Fruit fly (Drosophila melanogaster) ovary, adult (tissue): ENCODE data around the gene CG33722.

Experiments
- CG17801 ChIP-seq: fragments of 200-800 bp; optimal IDR thresholded peaks from 2 replicates; lab custom pipeline; 2019; ENCODE audit warnings: missing biosample characterization, mild to moderate bottlenecking, missing genetic modification characterization, moderate library complexity; ENCODE audit not compliant: partially characterized antibody

Gene CG33722

dm6 chr3R:8219891-8220290 is 24.0 kb upstream of the CG33722 start, which contains the start of gene CG18249:
TSS of gene CG18249 (plus strand) at chr3R:8220146.
- TF ChIP-seq CG17801, result no peak

DNA sequence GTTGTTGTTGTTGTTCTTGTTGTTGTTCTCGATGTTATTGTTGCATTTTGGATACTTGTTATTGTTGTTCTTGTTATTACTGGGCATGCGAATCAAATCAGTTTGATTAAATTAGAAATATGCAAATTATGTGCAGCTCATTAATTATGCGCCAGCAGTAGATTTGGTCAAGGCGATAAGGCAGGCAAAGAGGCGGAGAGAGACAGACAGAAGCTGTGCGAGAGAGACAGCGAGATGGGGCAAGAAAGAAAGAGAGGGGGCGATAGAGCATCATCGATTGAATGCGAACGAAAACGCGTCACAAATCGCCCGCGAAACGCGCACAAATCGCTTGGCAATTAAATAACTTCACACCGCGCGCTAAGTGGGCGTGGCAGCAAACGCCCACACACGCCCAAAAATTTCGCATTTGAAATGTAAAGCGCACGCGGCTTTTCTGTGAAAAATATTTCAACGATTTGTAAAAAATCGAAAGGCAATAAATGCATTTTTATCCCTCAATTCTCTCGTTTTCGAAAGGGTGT is 20.7 kb upstream of the CG33722 start:
- TF ChIP-seq CG17801, result no peak

DNA sequence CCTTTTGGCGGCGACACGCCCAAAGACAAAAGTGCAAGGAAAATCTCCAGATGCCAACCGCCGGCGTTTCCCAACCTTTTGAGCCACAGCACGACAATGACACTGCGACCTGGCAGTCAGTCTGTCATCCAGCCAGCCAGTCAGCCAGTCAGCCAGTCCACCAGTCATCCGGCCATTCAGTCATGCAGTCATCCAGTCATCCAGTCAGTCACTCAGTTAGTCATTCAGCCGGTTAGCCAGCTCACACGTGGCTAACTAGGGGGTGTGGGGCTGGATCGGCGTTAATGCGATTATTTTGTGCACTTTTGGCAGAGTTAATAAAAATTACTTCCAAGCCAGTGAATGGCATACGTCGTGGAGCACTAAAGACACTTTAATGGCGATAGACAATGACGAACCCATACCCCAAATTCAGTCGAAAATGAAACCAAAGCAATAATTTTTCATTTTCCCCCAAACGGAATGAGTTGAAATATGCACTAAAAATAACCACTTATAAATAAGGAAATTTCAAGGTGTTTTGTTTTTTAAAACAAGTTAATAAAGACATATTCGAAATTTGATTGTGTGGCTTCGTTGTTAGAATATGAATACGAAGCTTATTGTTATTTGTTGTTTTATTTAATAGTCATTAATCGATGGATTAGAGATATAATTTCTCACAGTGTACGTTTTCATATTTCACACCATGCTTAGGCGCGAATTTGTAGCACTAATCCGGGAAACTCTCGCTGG is 19.0 kb upstream of the CG33722 start:
- TF ChIP-seq CG17801, result no peak

dm6 chr3R:8225461-8225971 is 18.3 kb upstream of the CG33722 start:
- TF ChIP-seq CG17801, result no peak

DNA sequence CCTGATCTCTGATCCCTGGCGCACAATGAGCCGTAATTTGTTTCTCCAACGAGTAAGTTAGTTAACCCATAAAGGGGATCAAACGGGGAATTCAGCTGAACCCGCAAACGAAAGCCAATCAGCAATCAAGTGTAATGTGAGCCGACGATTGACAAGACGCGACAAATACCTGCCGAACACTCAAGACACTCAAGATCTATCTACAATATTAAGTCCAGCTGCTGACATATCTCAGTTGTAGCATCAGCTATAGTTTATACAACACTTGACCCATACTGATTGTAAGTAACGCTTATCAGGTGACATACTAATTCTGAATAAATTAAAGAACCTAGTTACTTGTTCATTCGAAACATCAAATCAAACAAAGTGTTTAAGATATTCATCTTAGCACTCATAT is 16.5 kb upstream of the CG33722 start:
- no peak for TF ChIP-seq CG17801

DNA sequence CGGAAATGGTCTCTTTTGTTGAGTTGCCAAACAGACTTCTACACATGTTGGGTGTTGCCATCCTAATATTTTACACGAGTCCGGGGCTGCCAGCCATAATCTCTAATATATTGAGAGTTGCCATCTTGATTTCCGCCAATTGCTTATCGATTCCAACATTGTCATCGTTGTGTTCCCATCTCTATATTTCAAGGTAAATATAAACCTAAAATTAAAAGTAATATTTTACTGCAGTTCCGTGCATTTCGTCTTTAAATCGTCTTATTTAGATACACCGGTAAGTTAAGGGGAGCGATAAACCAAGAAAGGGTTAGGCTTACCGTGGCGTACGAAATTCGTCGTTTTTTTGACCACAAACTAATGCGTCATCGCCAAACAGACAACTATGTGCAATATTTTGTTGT is 10.5 kb upstream of the CG33722 start, which contains the start of gene PolI:
Gene PolI, plus strand, starts transcription at position 138 of the 404 bp plus-strand sequence.
- TF ChIP-seq CG17801, result peak; percentile 26

DNA sequence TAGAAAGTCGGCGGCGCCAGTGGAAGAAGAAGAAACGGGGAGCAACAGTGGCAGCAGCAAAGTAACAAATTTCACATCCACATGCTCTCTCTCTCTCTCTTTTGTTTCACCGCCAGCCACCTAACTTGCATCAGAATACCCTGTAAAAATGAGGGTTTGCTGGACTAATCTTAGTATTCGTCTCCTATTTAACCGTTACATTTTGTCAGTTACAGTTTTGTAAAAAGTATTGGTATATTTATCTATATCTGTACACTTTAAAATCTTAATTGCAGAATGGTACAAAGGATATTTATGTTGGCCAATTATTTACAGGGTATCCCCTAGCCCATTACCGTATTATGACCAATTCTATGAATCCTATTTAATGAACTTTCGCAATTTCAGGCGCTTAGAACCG is 10.0 kb upstream of the CG33722 start:
- TF ChIP-seq CG17801, result no peak

- TF ChIP-seq CG17801, result peak; percentile 86
Observed at dm6 chr3R:8239472-8240301, 4.2 kb upstream of the CG33722 start.

- TF ChIP-seq CG17801, result no peak
Observed at dm6 chr3R:8240302-8240682, 3.6 kb upstream of the CG33722 start, which contains the start of gene Ada2b. TSS of gene Ada2b (minus strand) at chr3R:8240515.

DNA sequence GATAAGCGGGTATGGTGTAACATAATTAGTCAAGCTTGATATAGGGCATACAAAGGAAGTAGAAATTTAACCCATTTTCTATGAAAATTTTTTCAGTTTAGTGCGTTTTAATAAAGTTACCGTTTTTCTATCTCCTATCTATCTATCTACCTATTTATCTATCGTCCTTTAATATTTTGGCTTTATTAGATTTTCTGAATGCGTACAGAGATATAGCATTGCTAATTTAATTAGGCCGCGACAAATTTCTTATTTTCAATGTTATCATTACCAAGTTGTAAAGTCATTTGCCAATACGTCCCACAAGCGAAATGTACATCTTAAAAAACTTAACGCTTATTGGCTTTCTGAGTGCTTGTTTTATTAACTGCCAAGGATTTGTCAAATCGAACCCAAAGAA is 4.3 kb downstream of the CG33722 start, which contains the start of gene CG15864:
Gene CG15864, plus strand, starts transcription at position 301 of the 400 bp plus-strand sequence.
- TF ChIP-seq CG17801, result no peak

DNA sequence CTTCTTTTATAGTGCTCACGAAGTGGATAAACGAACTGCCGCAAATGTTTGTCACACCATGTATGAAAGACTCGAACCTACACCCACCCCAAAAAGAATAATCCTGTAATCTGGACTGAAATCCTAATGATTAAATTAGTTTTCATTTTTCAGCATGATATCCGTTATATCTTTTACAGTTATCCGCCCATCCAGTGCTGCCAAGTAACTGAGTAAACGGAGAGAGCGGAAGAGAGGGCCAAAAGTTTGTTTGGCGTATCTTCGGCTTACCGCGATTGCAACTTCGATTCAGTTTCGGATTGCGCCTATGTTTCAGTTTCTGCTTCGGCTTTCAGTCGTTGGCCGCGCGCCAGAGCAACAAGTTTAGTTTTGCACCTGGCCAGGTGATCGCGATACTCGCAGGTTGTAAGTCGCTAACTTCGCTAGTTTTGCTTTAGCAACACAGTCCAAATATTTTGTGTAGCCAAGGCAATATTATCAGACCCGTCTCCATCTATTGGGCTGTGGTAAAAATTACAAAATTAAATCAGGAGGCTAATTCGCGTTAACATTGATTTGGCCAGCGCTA is 6.4 kb downstream of the CG33722 start, which contains the start of gene mtg:
Gene mtg, plus strand, starts transcription at position 332 of the 568 bp plus-strand sequence.
- TF ChIP-seq CG17801, result no peak

- TF ChIP-seq CG17801, result no peak
Observed at dm6 chr3R:8251532-8251931, 7.7 kb downstream of the CG33722 start.

dm6 chr3R:8254347-8254746 is 10.5 kb downstream of the CG33722 start:
- TF ChIP-seq CG17801, result no peak

DNA sequence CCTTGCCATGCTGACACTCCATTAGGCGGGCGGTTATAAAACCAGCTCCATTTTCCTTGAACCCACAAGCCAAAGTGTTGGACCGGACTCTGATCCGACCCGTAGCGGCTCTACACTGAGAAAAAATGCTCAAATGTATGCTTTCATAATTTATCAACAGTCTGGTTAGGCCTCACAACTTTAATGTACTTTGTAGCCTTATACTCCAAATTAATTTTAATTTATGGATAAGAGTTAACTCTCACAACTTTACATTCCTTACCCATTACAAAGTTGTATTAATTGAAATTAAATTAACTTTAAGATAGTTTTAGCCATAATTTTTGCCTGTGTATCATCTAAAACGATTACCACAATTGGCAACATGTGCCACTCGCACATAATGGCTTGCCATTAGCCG is 12.2 kb downstream of the CG33722 start:
- TF ChIP-seq CG17801, result no peak

DNA sequence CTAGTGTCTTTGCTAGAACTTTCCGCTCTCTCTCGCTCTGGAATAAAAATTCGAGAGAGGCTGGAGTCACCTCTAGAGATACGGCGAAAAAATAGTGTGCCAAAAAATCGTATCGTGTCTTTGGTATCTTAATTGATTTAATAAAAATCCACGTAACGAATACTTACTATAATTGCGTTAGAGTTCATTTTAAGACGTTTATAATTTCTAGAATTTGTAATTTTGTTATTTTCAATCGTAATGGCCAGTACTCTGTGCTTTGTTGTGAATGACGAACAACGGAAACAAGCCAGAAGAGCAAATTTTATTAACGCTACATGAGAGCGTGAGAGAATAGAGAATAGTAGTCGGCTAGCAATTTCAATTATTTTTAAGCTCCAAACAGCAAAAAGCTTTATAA is 17.8 kb downstream of the CG33722 start:
- TF ChIP-seq CG17801, result peak; percentile 9

DNA sequence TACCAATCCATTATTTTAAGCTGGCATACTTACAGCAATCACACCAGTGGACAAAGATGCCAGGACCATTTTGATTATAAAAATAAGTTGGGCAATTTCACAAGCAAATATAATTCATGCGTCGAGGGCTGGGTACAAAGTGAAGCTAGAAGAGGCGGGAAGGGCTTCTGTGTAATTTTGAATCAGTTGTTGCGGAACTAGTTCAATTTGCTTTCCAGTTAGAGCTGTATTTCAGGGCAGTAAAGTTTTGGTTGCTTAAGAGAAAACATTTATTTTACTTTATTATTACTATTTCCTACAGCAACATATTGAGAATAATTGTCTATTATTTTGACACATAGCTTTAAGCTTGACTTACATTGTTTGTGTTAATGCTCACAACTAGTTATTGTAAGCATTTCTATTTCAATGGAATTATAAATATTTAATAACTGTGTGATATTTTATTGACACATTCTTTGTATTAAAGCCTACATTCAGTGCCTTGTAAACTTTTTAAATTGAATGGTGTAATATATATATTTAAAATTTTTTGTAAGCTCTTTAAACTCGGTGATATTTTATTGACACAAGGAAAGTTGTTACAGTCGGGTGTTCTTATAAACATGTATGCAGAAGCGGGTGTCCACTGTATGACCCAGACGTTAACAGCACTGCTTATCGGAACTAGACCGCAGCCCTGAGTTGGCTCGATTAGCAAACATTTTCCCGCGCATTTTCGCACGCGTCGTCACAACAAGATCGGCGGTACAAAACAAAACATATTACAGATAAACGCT is 20.6 kb downstream of the CG33722 start, which contains the start of the genes RPA1 and Mcm2:
Gene RPA1, minus strand, starts transcription at position 150 of the 779 bp plus-strand sequence.
Gene Mcm2, plus strand, starts transcription at position 669 of the 779 bp plus-strand sequence.
- TF ChIP-seq CG17801, result peak; percentile 73
